Fruit fly (Drosophila melanogaster) whole organism, embryonic: Measurements from ENCODE around the gene Pgls.
A peak's percentile ranks its signal among the peaks of the same experiment; 100 is the strongest.

ENCODE experiments used
- Blimp-1 ChIP-seq: fragments of 200-800 bp; sonication (Bioruptor generic); optimal IDR thresholded peaks from 3 replicates; lab custom pipeline; 2018; ENCODE audit warnings: missing biosample characterization, missing genetic modification characterization, mild to moderate bottlenecking, moderate library complexity, missing genetic modification reagents
- CG11085 ChIP-seq: fragments of 200-800 bp; sonication (Bioruptor generic); IDR thresholded peaks from 2 replicates; pipeline ENCODE4 v1.3.6; 2022; ENCODE audit warnings: missing biosample characterization, missing genetic modification characterization
- CG11398 ChIP-seq: fragments of 200-800 bp; sonication (Bioruptor generic); optimal IDR thresholded peaks from 2 replicates; lab custom pipeline; 2016; ENCODE audit warnings: missing biosample characterization, missing genetic modification characterization
- CG1233 ChIP-seq: fragments of 200-800 bp; sonication (Bioruptor generic); optimal IDR thresholded peaks from 4 replicates; lab custom pipeline; 2018; ENCODE audit warnings: missing biosample characterization, mild to moderate bottlenecking, missing genetic modification characterization
- CG12391 ChIP-seq: fragments of 200-800 bp; sonication (Bioruptor generic); optimal IDR thresholded peaks from 3 replicates; lab custom pipeline; 2018; ENCODE audit warnings: missing biosample characterization, mild to moderate bottlenecking, missing genetic modification characterization, moderate library complexity
- CG13287 ChIP-seq: fragments of 200-800 bp; sonication (Bioruptor generic); IDR thresholded peaks from 2 replicates; pipeline ENCODE4 v1.3.6; 2022; ENCODE audit warnings: missing biosample characterization, missing genetic modification characterization; ENCODE audit not compliant: partially characterized antibody
- CG15479 ChIP-seq: fragments of 200-800 bp; sonication (Bioruptor generic); optimal IDR thresholded peaks from 3 replicates; lab custom pipeline; 2019; ENCODE audit warnings: missing biosample characterization, mild to moderate bottlenecking, missing genetic modification characterization, moderate library complexity
- CG15601 ChIP-seq: fragments of 200-800 bp; sonication (Bioruptor generic); optimal IDR thresholded peaks from 3 replicates; lab custom pipeline; 2019; ENCODE audit warnings: missing biosample characterization, mild to moderate bottlenecking, missing genetic modification characterization, moderate library complexity
- CG15696 ChIP-seq: fragments of 200-800 bp; sonication (Bioruptor generic); optimal IDR thresholded peaks from 2 replicates; lab custom pipeline; 2019; ENCODE audit warnings: missing biosample characterization, mild to moderate bottlenecking, missing genetic modification characterization, moderate library complexity
- CG16813 ChIP-seq: fragments of 200-800 bp; sonication (Bioruptor generic); IDR thresholded peaks from 3 replicates; pipeline ENCODE4 v1.3.6; 2022; ENCODE audit warnings: missing biosample characterization, missing genetic modification characterization; ENCODE audit not compliant: partially characterized antibody
- CG17361 ChIP-seq: fragments of 200-800 bp; sonication (Bioruptor generic); IDR thresholded peaks from 3 replicates; pipeline ENCODE4 v1.3.6; 2022; ENCODE audit warnings: missing biosample characterization, missing genetic modification characterization
- CG33213 ChIP-seq: fragments of 200-800 bp; sonication (Bioruptor generic); optimal IDR thresholded peaks from 3 replicates; lab custom pipeline; 2016; ENCODE audit warnings: missing biosample characterization, missing genetic modification characterization
- CG3407 ChIP-seq: fragments of 200-800 bp; sonication (Bioruptor generic); optimal IDR thresholded peaks from 2 replicates; lab custom pipeline; 2018; ENCODE audit warnings: missing biosample characterization, mild to moderate bottlenecking, missing genetic modification characterization
- CG34224 ChIP-seq: fragments of 200-800 bp; sonication (Bioruptor generic); IDR thresholded peaks from 3 replicates; pipeline ENCODE4 v1.3.6; 2022; ENCODE audit warnings: missing biosample characterization, missing genetic modification characterization; ENCODE audit not compliant: partially characterized antibody
- CG3838 ChIP-seq: fragments of 200-800 bp; sonication (Bioruptor generic); optimal IDR thresholded peaks from 3 replicates; lab custom pipeline; 2016; ENCODE audit warnings: missing biosample characterization, missing genetic modification characterization
- CG42726 ChIP-seq: fragments of 200-800 bp; sonication (Bioruptor generic); IDR thresholded peaks from 2 replicates; pipeline ENCODE4 v1.3.6; 2022; ENCODE audit warnings: missing biosample characterization, missing genetic modification characterization; ENCODE audit not compliant: partially characterized antibody
- CG6689 ChIP-seq: fragments of 200-800 bp; sonication (Bioruptor generic); IDR thresholded peaks from 2 replicates; pipeline ENCODE4 v1.3.6; 2022; ENCODE audit warnings: missing biosample characterization, missing genetic modification characterization
- CG7928 ChIP-seq: fragments of 200-800 bp; sonication (Bioruptor generic); optimal IDR thresholded peaks from 2 replicates; lab custom pipeline; 2017; ENCODE audit warnings: missing biosample characterization, mild to moderate bottlenecking, missing genetic modification characterization
- CG9727 ChIP-seq: fragments of 200-800 bp; sonication (Bioruptor generic); optimal IDR thresholded peaks from 3 replicates; lab custom pipeline; 2017; ENCODE audit warnings: missing biosample characterization, mild to moderate bottlenecking, missing genetic modification characterization
- Elba2 ChIP-seq: fragments of 200-800 bp; sonication (Bioruptor generic); optimal IDR thresholded peaks from 3 replicates; lab custom pipeline; 2016; ENCODE audit warnings: missing biosample characterization, missing genetic modification characterization
- Ets65A ChIP-seq: fragments of 200-800 bp; sonication (Bioruptor generic); peaks from one replicate; lab custom pipeline; 2016; ENCODE audit warnings: missing biosample characterization, missing genetic modification characterization
- GATAe ChIP-seq: fragments of 200-800 bp; sonication (Bioruptor generic); conservative IDR thresholded peaks from 2 replicates; pipeline ENCODE4 v1.3.6; 2022; ENCODE audit warnings: missing biosample characterization, missing genetic modification characterization
- Gug ChIP-seq: fragments of 200-800 bp; sonication (Bioruptor generic); IDR thresholded peaks from 4 replicates; pipeline ENCODE4 v1.3.6; 2022; ENCODE audit warnings: missing biosample characterization, missing genetic modification characterization
- HLH54F ChIP-seq: fragments of 200-800 bp; sonication (Bioruptor generic); optimal IDR thresholded peaks from 3 replicates; lab custom pipeline; 2016; ENCODE audit warnings: missing biosample characterization, missing genetic modification characterization
- Lim3 ChIP-seq: fragments of 200-800 bp; sonication (Bioruptor generic); IDR thresholded peaks from 2 replicates; pipeline ENCODE4 v1.3.6; 2022; ENCODE audit warnings: missing biosample characterization, missing genetic modification characterization
- Mes4 ChIP-seq: fragments of 200-800 bp; sonication (Bioruptor generic); optimal IDR thresholded peaks from 2 replicates; lab custom pipeline; 2016; ENCODE audit warnings: missing biosample characterization, missing genetic modification characterization
- NC2α ChIP-seq: fragments of 200-800 bp; sonication (Bioruptor generic); optimal IDR thresholded peaks from 2 replicates; lab custom pipeline; 2016; ENCODE audit warnings: missing biosample characterization, missing genetic modification characterization
- Oli ChIP-seq: fragments of 200-800 bp; sonication (Bioruptor generic); optimal IDR thresholded peaks from 2 replicates; lab custom pipeline; 2018; ENCODE audit warnings: missing biosample characterization, mild to moderate bottlenecking, missing genetic modification characterization, moderate library complexity
- Opbp ChIP-seq: fragments of 200-800 bp; sonication (Bioruptor generic); IDR thresholded peaks from 3 replicates; pipeline ENCODE4 v1.3.6; 2022; ENCODE audit warnings: missing biosample characterization, missing genetic modification characterization; ENCODE audit not compliant: partially characterized antibody
- Optix ChIP-seq: fragments of 200-800 bp; sonication (Bioruptor generic); IDR thresholded peaks from 3 replicates; pipeline ENCODE4 v1.3.6; 2022; ENCODE audit warnings: missing biosample characterization, missing genetic modification characterization
- Taf1 ChIP-seq: fragments of 200-800 bp; sonication (Bioruptor generic); IDR thresholded peaks from 2 replicates; pipeline ENCODE4 v1.3.6; 2022; ENCODE audit warnings: missing biosample characterization, missing genetic modification characterization
- ase ChIP-seq: fragments of 200-800 bp; sonication (Bioruptor generic); IDR thresholded peaks from 3 replicates; pipeline ENCODE4 v1.3.6; 2022; ENCODE audit warnings: missing biosample characterization, missing genetic modification characterization
- chm ChIP-seq: fragments of 200-800 bp; sonication (Bioruptor generic); IDR thresholded peaks from 2 replicates; pipeline ENCODE4 v1.3.6; 2022; ENCODE audit warnings: missing biosample characterization, missing genetic modification characterization
- crc ChIP-seq: fragments of 200-800 bp; sonication (Bioruptor generic); optimal IDR thresholded peaks from 2 replicates; lab custom pipeline; 2016; ENCODE audit warnings: missing biosample characterization, missing genetic modification characterization
- crol ChIP-seq: fragments of 200-800 bp; sonication (Bioruptor generic); IDR thresholded peaks from 2 replicates; pipeline ENCODE4 v1.3.6; 2022; ENCODE audit warnings: missing biosample characterization, missing genetic modification characterization
- danr ChIP-seq: fragments of 200-800 bp; sonication (Bioruptor generic); IDR thresholded peaks from 2 replicates; pipeline ENCODE4 v1.3.6; 2022; ENCODE audit warnings: missing biosample characterization, missing genetic modification characterization
- ewg ChIP-seq: fragments of 200-800 bp; sonication (Bioruptor generic); optimal IDR thresholded peaks from 3 replicates; lab custom pipeline; 2017; ENCODE audit warnings: mild to moderate bottlenecking, missing biosample characterization, missing genetic modification reagents, missing genetic modification characterization
- fu2 ChIP-seq: fragments of 200-800 bp; sonication (Bioruptor generic); optimal IDR thresholded peaks from 2 replicates; lab custom pipeline; 2016; ENCODE audit warnings: missing biosample characterization, missing genetic modification characterization
- gt ChIP-seq: fragments of 200-800 bp; sonication (Bioruptor generic); IDR thresholded peaks from 2 replicates; pipeline ENCODE4 v1.3.6; 2022; ENCODE audit warnings: missing biosample characterization, missing genetic modification characterization
- hb ChIP-seq: fragments of 200-800 bp; sonication (Bioruptor generic); IDR thresholded peaks from 3 replicates; pipeline ENCODE4 v1.3.6; 2022; ENCODE audit warnings: missing biosample characterization, missing genetic modification characterization; ENCODE audit not compliant: partially characterized antibody
- knrl ChIP-seq: fragments of 200-800 bp; sonication (Bioruptor generic); IDR thresholded peaks from 3 replicates; pipeline ENCODE4 v1.3.6; 2022; ENCODE audit warnings: missing biosample characterization, missing genetic modification characterization; ENCODE audit not compliant: partially characterized antibody
- mirr ChIP-seq: fragments of 200-800 bp; sonication (Bioruptor generic); optimal IDR thresholded peaks from 3 replicates; lab custom pipeline; 2018; ENCODE audit warnings: missing biosample characterization, mild to moderate bottlenecking, missing genetic modification characterization
- nerfin-2 ChIP-seq: fragments of 200-800 bp; sonication (Bioruptor generic); IDR thresholded peaks from 2 replicates; pipeline ENCODE4 v1.3.6; 2022; ENCODE audit warnings: missing biosample characterization, missing genetic modification characterization; ENCODE audit not compliant: partially characterized antibody
- phol ChIP-seq: fragments of 200-800 bp; sonication (Bioruptor generic); optimal IDR thresholded peaks from 3 replicates; lab custom pipeline; 2018; ENCODE audit warnings: missing biosample characterization, mild to moderate bottlenecking, missing genetic modification characterization, moderate library complexity
- pzg ChIP-seq: fragments of 200-800 bp; sonication (Bioruptor generic); optimal IDR thresholded peaks from 3 replicates; lab custom pipeline; 2018; ENCODE audit warnings: missing biosample characterization, mild to moderate bottlenecking, missing genetic modification characterization, moderate library complexity
- sima ChIP-seq: fragments of 200-800 bp; sonication (Bioruptor generic); optimal IDR thresholded peaks from 2 replicates; lab custom pipeline; 2016; ENCODE audit warnings: missing biosample characterization, missing genetic modification characterization
- stwl ChIP-seq: fragments of 200-800 bp; sonication (Bioruptor generic); optimal IDR thresholded peaks from 3 replicates; lab custom pipeline; 2018; ENCODE audit warnings: missing biosample characterization, mild to moderate bottlenecking, missing genetic modification characterization, moderate library complexity
- unc-4 ChIP-seq: fragments of 200-800 bp; sonication (Bioruptor generic); IDR thresholded peaks from 2 replicates; pipeline ENCODE4 v1.3.6; 2022; ENCODE audit warnings: missing biosample characterization, missing genetic modification characterization; ENCODE audit not compliant: partially characterized antibody
- vvl ChIP-seq: fragments of 200-800 bp; sonication (Bioruptor generic); IDR thresholded peaks from 2 replicates; pipeline ENCODE4 v1.3.6; 2022; ENCODE audit warnings: missing biosample characterization, missing genetic modification characterization
- zen2 ChIP-seq: fragments of 200-800 bp; sonication (Bioruptor generic); IDR thresholded peaks from 3 replicates; pipeline ENCODE4 v1.3.6; 2022; ENCODE audit warnings: missing biosample characterization, missing genetic modification characterization; ENCODE audit not compliant: partially characterized antibody

Gene Pgls

DNA sequence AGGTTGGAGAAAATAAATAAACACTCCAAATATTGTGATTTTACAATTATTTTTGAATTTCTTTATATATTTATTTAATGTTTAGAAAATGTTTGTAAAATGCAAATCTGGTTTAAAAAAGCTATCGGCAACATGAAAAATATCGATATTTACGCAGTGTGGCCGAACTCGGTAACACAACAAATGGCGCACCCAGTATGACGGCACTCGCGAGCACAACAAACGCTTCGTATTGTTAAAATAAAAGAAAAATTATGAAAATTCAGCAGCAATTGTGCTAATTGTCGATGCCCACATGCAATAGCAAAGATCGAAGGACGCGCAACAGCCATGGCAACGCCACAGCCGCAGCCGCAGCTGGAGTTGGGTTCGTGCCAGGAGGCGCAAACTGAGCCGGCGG lies 1.3 kb downstream of the Pgls start, which contains the start of gene CG2202 (continued):
- TF ChIP-seq CG16813 (GFP tag; lab: Robert Waterston, UW) (peak; percentile 80), mirr (GFP tag; lab: Kevin White, UChicago) (no peak), CG34224 (GFP tag; lab: Robert Waterston, UW) (peak; percentile 62), CG33213 (GFP tag; lab: Kevin White, UChicago) (no peak), CG15601 (tag; lab: Kevin White, UChicago) (peak; percentile 30), Opbp (peak; percentile 64; the same call in 1 of the 3 replicates), vvl (GFP tag; lab: Robert Waterston, UW) (no peak), CG3407 (GFP tag; lab: Kevin White, UChicago) (no peak), Gug (GFP tag; lab: Robert Waterston, UW) (no peak), Elba2 (no peak), GATAe (GFP tag; lab: Robert Waterston, UW) (no peak), crol (GFP tag; lab: Robert Waterston, UW) (no peak), Blimp-1 (no peak), nerfin-2 (GFP tag; lab: Robert Waterston, UW) (0 out of 2 replicates have a peak, but pooled peaks have one; percentile 55), CG11085 (GFP tag; lab: Robert Waterston, UW) (no peak), gt (no peak), CG11398 (no peak), CG7928 (GFP tag; lab: Kevin White, UChicago) (no peak), Taf1 (no peak), CG1233 (GFP tag; lab: Kevin White, UChicago) (no peak), Optix (no peak), zen2 (GFP tag; lab: Robert Waterston, UW) (peak; percentile 51; the same call in 1 of the 3 replicates), CG3838 (no peak), chm (GFP tag; lab: Robert Waterston, UW) (no peak), phol (tag; lab: Kevin White, UChicago) (peak; percentile 55), knrl (peak; percentile 74), CG9727 (GFP tag; lab: Kevin White, UChicago) (no peak), CG17361 (no peak), NC2α (GFP tag; lab: Kevin White, UChicago) (no peak), pzg (GFP tag; lab: Kevin White, UChicago) (peak; percentile 59), fu2 (GFP tag; lab: Kevin White, UChicago) (no peak), CG15479 (GFP tag; lab: Kevin White, UChicago) (no peak), HLH54F (GFP tag; lab: Kevin White, UChicago) (no peak), CG42726 (GFP tag; lab: Robert Waterston, UW) (peak; percentile 18; the same call in 1 of the 2 replicates), CG6689 (no peak), Oli (tag; lab: Kevin White, UChicago) (no peak), hb (GFP tag; lab: Robert Waterston, UW) (peak; percentile 50; the same call in 1 of the 3 replicates), Lim3 (GFP tag; lab: Robert Waterston, UW) (no peak), CG15696 (tag; lab: Kevin White, UChicago) (no peak), Mes4 (no peak), Ets65A (peak; percentile 78), ase (GFP tag; lab: Robert Waterston, UW) (no peak), ewg (GFP tag; lab: Kevin White, UChicago) (no peak), danr (GFP tag; lab: Robert Waterston, UW) (no peak), sima (GFP tag; lab: Kevin White, UChicago) (no peak), CG13287 (GFP tag; lab: Robert Waterston, UW) (peak; percentile 80), CG12391 (tag; lab: Kevin White, UChicago) (peak; percentile 17), stwl (peak; percentile 59), unc-4 (peak; percentile 74), crc (no peak)
